Worm (Caenorhabditis elegans) whole organism, L4/young adult: ENCODE data around the gene K09E9.4.

Source experiments
- W03F9.2 ChIP-seq: fragments of 150-350 bp; optimal IDR thresholded peaks from 2 replicates; lab custom pipeline; 2014; ENCODE audit warnings: missing biosample characterization, missing genetic modification characterization
- him-1 ChIP-seq: sonication (generic microtip); optimal IDR thresholded peaks from 2 replicates; lab custom pipeline; 2016; ENCODE audit warnings: missing genotype, missing genetic modification reagents, missing genetic modification characterization, missing compliant biosample characterization

DNA sequence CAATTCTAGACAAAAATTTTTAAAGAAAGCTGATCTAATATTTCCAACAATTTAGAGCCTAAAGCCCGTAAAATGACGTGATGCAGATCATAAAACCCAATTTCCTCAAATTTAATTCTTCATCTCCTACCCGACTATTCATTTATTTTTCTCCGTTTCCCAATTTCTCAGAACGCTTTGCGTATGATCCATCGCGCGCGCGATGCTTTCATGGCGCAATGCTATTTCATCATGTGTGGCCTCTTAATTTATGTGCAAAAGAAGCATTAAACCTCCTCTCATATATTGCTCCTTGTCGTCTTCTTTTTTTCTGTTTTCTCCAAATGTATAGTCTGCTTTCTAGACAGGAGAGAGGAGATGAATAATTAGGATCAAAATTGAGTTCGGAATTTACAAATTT, 38.5 kb upstream of the K09E9.4 start:
- TF ChIP-seq W03F9.2 (tag; lab: Kevin White, UChicago) (no peak), him-1 (tag; lab: Kevin White, UChicago) (no peak)
